Fruit fly (Drosophila melanogaster): ENCODE measurements around the gene beg.

The beg gene

DNA sequence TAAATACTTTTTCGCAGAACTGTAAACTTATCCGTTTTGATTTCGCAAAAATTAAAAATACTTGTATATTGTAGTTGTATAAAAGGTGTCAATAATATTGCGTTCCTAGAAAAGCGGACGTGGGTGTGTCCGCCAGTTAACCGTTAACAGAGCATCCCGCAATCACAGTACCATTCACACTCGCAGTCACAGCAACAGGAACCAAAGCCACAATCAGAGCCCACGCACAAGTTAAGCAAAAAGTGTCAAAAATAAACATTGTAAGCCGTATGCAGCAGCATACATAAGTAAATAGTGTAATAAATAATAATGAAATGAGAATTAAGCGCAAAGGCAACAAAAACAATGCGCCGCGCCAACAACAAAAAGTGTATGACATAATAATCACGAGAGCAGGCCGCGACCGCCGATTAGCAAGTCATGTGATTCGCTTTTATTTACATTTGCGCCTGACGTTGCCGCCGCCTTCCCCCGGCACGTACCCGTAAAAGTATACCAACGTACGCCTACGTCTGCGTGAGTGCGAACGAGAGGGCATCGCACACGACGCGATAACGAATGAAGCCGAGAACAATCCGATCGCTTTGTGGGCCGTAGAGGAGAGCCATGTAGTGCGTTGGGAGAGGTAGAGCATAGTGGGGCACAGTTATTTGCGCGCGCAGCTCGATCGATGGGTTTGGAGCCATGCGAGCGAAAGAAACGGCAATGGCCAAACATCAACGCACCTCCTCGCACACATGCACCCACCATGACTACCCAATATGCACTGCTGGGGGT is 25.6 kb upstream of the beg start (continued):
- TF ChIP-seq CG3281 (GFP tag; optimal IDR thresholded peaks at IDR 0.05) (peak; percentile 47), psq (GFP tag; optimal IDR thresholded peaks at IDR 0.05) (no peak), CG2202 (tag; optimal IDR thresholded peaks at IDR 0.05) (no peak), CG2889 (GFP tag; IDR thresholded peaks at IDR 0.05) (no peak), yki (optimal IDR thresholded peaks at IDR 0.05) (no peak), ato (GFP tag; IDR thresholded peaks at IDR 0.05; ENCODE audit: partially characterized antibody) (peak; percentile 40; the same call in 1 of the 2 replicates), run (tag; optimal IDR thresholded peaks at IDR 0.05) (peak; percentile 32), CG7271 (tag; optimal IDR thresholded peaks at IDR 0.05) (no peak), tll (GFP tag; optimal IDR thresholded peaks at IDR 0.05) (peak in 1 of 2 experiments; percentile 60), CG9727 (GFP tag; optimal IDR thresholded peaks at IDR 0.05) (peak; percentile 42), pan (optimal IDR thresholded peaks at IDR 0.05) (no peak), pan (GFP tag; optimal IDR thresholded peaks at IDR 0.05 in 1 of 2, IDR thresholded peaks at IDR 0.05 in 1 of 2) (peak in 1 of 2 experiments; percentile 25), Kr (GFP tag; optimal IDR thresholded peaks at IDR 0.05) (no peak), ap (GFP tag; IDR thresholded peaks at IDR 0.05) (no peak), CG11085 (GFP tag; IDR thresholded peaks at IDR 0.05) (0 out of 2 replicates have a peak, but pooled peaks have one; percentile 8), CG3995 (GFP tag; optimal IDR thresholded peaks at IDR 0.05) (peak; percentile 48), CG7839 (tag; optimal IDR thresholded peaks at IDR 0.05) (peak; percentile 60), gce (GFP tag; IDR thresholded peaks at IDR 0.05) (0 out of 3 replicates have a peak, but pooled peaks have one; percentile 44), dan (GFP tag; IDR thresholded peaks at IDR 0.05) (no peak), CG6813 (GFP tag; optimal IDR thresholded peaks at IDR 0.05) (peak; percentile 17), grau (tag; optimal IDR thresholded peaks at IDR 0.05) (peak; percentile 49), CG17612 (GFP tag; IDR thresholded peaks at IDR 0.05) (no peak), CG2199 (GFP tag; IDR thresholded peaks at IDR 0.05) (peak; percentile 72; the same call in 1 of the 3 replicates), crp (GFP tag; optimal IDR thresholded peaks at IDR 0.05) (no peak), Med (GFP tag) (peak; percentile 87), vvl (GFP tag; IDR thresholded peaks at IDR 0.05) (peak; percentile 76; the same call in 1 of the 2 replicates), Ada2b (GFP tag; IDR thresholded peaks at IDR 0.05) (peak; percentile 37; the same call in 1 of the 2 replicates), Camta (GFP tag; optimal IDR thresholded peaks at IDR 0.05) (no peak), CG12659 (GFP tag; optimal IDR thresholded peaks at IDR 0.05) (no peak), Awh (GFP tag; IDR thresholded peaks at IDR 0.05) (0 out of 2 replicates have a peak, but pooled peaks have one; percentile 26), ab (GFP tag; optimal IDR thresholded peaks at IDR 0.05) (peak; percentile 25), CG12219 (GFP tag; optimal IDR thresholded peaks at IDR 0.05) (no peak), Dref (GFP tag; IDR thresholded peaks at IDR 0.05) (0 out of 2 replicates have a peak, but pooled peaks have one; percentile 24), CG15479 (GFP tag; optimal IDR thresholded peaks at IDR 0.05) (peak; percentile 64), CG17328 (GFP tag; IDR thresholded peaks at IDR 0.05) (0 out of 2 replicates have a peak, but pooled peaks have one; percentile 3), CG6683 (GFP tag; optimal IDR thresholded peaks at IDR 0.05) (peak; percentile 46), CG10565 (GFP tag; optimal IDR thresholded peaks at IDR 0.05) (no peak), CG11723 (GFP tag; optimal IDR thresholded peaks at IDR 0.05) (peak; percentile 3), nom (GFP tag; optimal IDR thresholded peaks at IDR 0.05) (peak; percentile 71), CG18599 (GFP tag; optimal IDR thresholded peaks at IDR 0.05) (peak; percentile 60), CG6765 (GFP tag; optimal IDR thresholded peaks at IDR 0.05) (no peak), hth (optimal IDR thresholded peaks at IDR 0.05) (no peak), Dp (GFP tag; optimal IDR thresholded peaks at IDR 0.05) (peak; percentile 15), Rx (GFP tag; IDR thresholded peaks at IDR 0.05) (peak; percentile 44), H2.0 (GFP tag; IDR thresholded peaks at IDR 0.05) (peak; percentile 16; the same call in 1 of the 2 replicates), CG13123 (GFP tag; optimal IDR thresholded peaks at IDR 0.05) (no peak), lov (optimal IDR thresholded peaks at IDR 0.05) (no peak), lov (GFP tag; IDR thresholded peaks at IDR 0.05) (no peak), chn (GFP tag; optimal IDR thresholded peaks at IDR 0.05) (peak; percentile 51)

Measured in whole organism, embryonic.